Worm (Caenorhabditis elegans): ENCODE results near the gene T26E4.3.

ce11 chrV:15829907-15830306, 47.3 kb downstream of the T26E4.3 start, which contains the start of gene srbc-55:
- TF ChIP-seq nhr-237 (tag; optimal IDR thresholded peaks at IDR 0.05) (no peak), fos-1 (tag; optimal IDR thresholded peaks at IDR 0.05) (no peak), nhr-76 (tag; optimal IDR thresholded peaks at IDR 0.05) (no peak), ZK546.5 (tag; optimal IDR thresholded peaks at IDR 0.05) (no peak)

All from whole organism, L3 larva.